Fruit fly (Drosophila melanogaster) whole organism, wandering third instar larva: ENCODE results near the gene CG12481.

Experiments used
- Abd-B ChIP-seq: fragments of >200 bp; optimal IDR thresholded peaks from 2 replicates; lab custom pipeline; 2017; ENCODE audit warnings: missing biosample characterization, missing genetic modification characterization
- CG32264 ChIP-seq: fragments of 200-800 bp; sonication (Bioruptor generic); optimal IDR thresholded peaks from 2 replicates; lab custom pipeline; 2016; ENCODE audit warnings: missing biosample characterization, missing genetic modification characterization
- CrebA ChIP-seq: fragments of 200-800 bp; sonication (Bioruptor generic); optimal IDR thresholded peaks from 2 replicates; lab custom pipeline; 2016; ENCODE audit warnings: missing biosample characterization, mild to moderate bottlenecking, missing genetic modification characterization, borderline replicate concordance
- Dfd ChIP-seq: fragments of >200 bp; optimal IDR thresholded peaks from 2 replicates; lab custom pipeline; 2017; ENCODE audit warnings: missing biosample characterization, missing genetic modification characterization
- Mio ChIP-seq: sonication (Bioruptor generic); optimal IDR thresholded peaks from 2 replicates; lab custom pipeline; 2016; ENCODE audit warnings: missing biosample characterization, missing genetic modification characterization
- OdsH ChIP-seq: fragments of 200-800 bp; sonication (Bioruptor generic); optimal IDR thresholded peaks from 2 replicates; lab custom pipeline; 2016; ENCODE audit warnings: missing biosample characterization, mild to moderate bottlenecking, missing genetic modification characterization
- Sp1 ChIP-seq: fragments of 200-800 bp; sonication (Bioruptor generic); optimal IDR thresholded peaks from 3 replicates; lab custom pipeline; 2019; ENCODE audit warnings: missing biosample characterization, mild to moderate bottlenecking, missing genetic modification characterization, moderate library complexity
- dl ChIP-seq, 2 experiments: fragments of 175-275, 200-275 bp in 1 of 2; fragments of 200-275 bp in 1 of 2; sonication (Bioruptor generic); optimal IDR thresholded peaks; lab custom pipeline; 2018; ENCODE audit warnings: mild to moderate bottlenecking in 2 of 2, missing biosample characterization in 2 of 2, missing genetic modification characterization in 2 of 2, moderate library complexity in 2 of 2; ENCODE audit not compliant: partially characterized antibody in 2 of 2, insufficient read depth in 1 of 2
- dmrt93B ChIP-seq: fragments of 200-800 bp; sonication (Bioruptor generic); optimal IDR thresholded peaks from 2 replicates; lab custom pipeline; 2018; ENCODE audit warnings: missing biosample characterization, mild to moderate bottlenecking, missing genetic modification characterization
- ey ChIP-seq: fragments of 200-800 bp; sonication (Bioruptor generic); optimal IDR thresholded peaks from 2 replicates; lab custom pipeline; 2016; ENCODE audit warnings: missing biosample characterization, missing genetic modification characterization
- h ChIP-seq: fragments of 200-800 bp; sonication (Bioruptor generic); optimal IDR thresholded peaks from 3 replicates; lab custom pipeline; 2016; ENCODE audit warnings: missing biosample characterization, mild to moderate bottlenecking, missing genetic modification characterization
- lola ChIP-seq: fragments of >200 bp; optimal IDR thresholded peaks from 2 replicates; lab custom pipeline; 2017; ENCODE audit warnings: missing biosample characterization, missing genetic modification characterization
- usp ChIP-seq: fragments of >200 bp; optimal IDR thresholded peaks from 2 replicates; lab custom pipeline; 2017; ENCODE audit warnings: missing biosample characterization, missing genetic modification characterization

dm6 chrX:14213509-14214154, 26.6 kb downstream of the CG12481 start:
- TF ChIP-seq h (GFP tag; lab: Kevin White, UChicago) (no peak), Abd-B (GFP tag; lab: Kevin White, UChicago) (no peak), lola (GFP tag; lab: Kevin White, UChicago) (no peak), ey (GFP tag; lab: Kevin White, UChicago) (no peak), dmrt93B (GFP tag; lab: Kevin White, UChicago) (no peak), usp (GFP tag; lab: Kevin White, UChicago) (no peak), dl (GFP tag; optimal IDR thresholded peaks at IDR 0.05; lab: Kevin White, UChicago; ENCODE audit: insufficient read depth in 1 of 2, partially characterized antibody in 2 of 2) (no peak), OdsH (no peak), Dfd (GFP tag; lab: Kevin White, UChicago) (peak; percentile 81), Sp1 (GFP tag; lab: Kevin White, UChicago) (no peak), CG32264 (GFP tag; lab: Kevin White, UChicago) (no peak), CrebA (GFP tag; lab: Kevin White, UChicago) (no peak), Mio (GFP tag; lab: Kevin White, UChicago) (no peak)
